Worm (Caenorhabditis elegans) whole organism, L1 larva: Measurements from ENCODE around the gene nhx-9.

Experiments used
- C04F5.9 ChIP-seq: sonication (generic microtip); optimal IDR thresholded peaks from 2 replicates; lab custom pipeline; 2016; ENCODE audit warnings: missing genetic modification characterization, missing compliant biosample characterization
- C34B4.2 ChIP-seq: sonication (generic microtip); optimal IDR thresholded peaks from 2 replicates; lab custom pipeline; 2017; ENCODE audit warnings: mild to moderate bottlenecking, missing genetic modification characterization, missing compliant biosample characterization
- Y116A8C.19 ChIP-seq: sonication (generic microtip); optimal IDR thresholded peaks from 2 replicates; lab custom pipeline; 2016; ENCODE audit warnings: missing compliant biosample characterization, missing genetic modification characterization, borderline replicate concordance
- alr-1 ChIP-seq: fragments of 200-800 bp; sonication (Bioruptor generic); optimal IDR thresholded peaks from 2 replicates; lab custom pipeline; 2018; ENCODE audit warnings: borderline replicate concordance, mild to moderate bottlenecking, missing genetic modification characterization, missing compliant biosample characterization
- aly-2 ChIP-seq: fragments of 150-350 bp; optimal IDR thresholded peaks from 2 replicates; lab custom pipeline; 2014; ENCODE audit warnings: missing biosample characterization, missing genetic modification characterization
- ama-1 ChIP-seq: fragments of 150-350 bp; optimal IDR thresholded peaks from 2 replicates; lab custom pipeline; 2014
- blmp-1 ChIP-seq: fragments of 150-350 bp; optimal IDR thresholded peaks from 2 replicates; lab custom pipeline; 2014; ENCODE audit warnings: missing biosample characterization, missing genetic modification characterization
- ceh-88 ChIP-seq: fragments of 200-800 bp; sonication (Bioruptor generic); IDR thresholded peaks from 2 replicates; pipeline ENCODE4 v1.3.6; 2022; ENCODE audit warnings: missing genetic modification characterization, missing compliant biosample characterization
- dpl-1 ChIP-seq, 3 experiments: fragments of 150-350 bp in 2 of 3; sonication (generic microtip) in 1 of 3; optimal IDR thresholded peaks; 2 replicates each; lab custom pipeline; 2014 to 2017; ENCODE audit warnings: missing biosample characterization in 3 of 3, missing genetic modification characterization in 3 of 3, missing genetic modification reagents in 3 of 3
- dsc-1 ChIP-seq: sonication (generic microtip); optimal IDR thresholded peaks from 2 replicates; lab custom pipeline; 2016; ENCODE audit warnings: mild to moderate bottlenecking, missing genetic modification characterization, missing compliant biosample characterization
- efl-3 ChIP-seq: fragments of 200-800 bp; sonication (Bioruptor generic); optimal IDR thresholded peaks from 2 replicates; lab custom pipeline; 2018; ENCODE audit warnings: mild to moderate bottlenecking, missing genetic modification characterization, missing compliant biosample characterization
- egl-27 ChIP-seq, 2 experiments: fragments of 150-350 bp in 1 of 2; sonication (generic microtip); optimal IDR thresholded peaks; 3 replicates each; lab custom pipeline; 2017 to 2018; ENCODE audit warnings: missing biosample characterization in 2 of 2, missing genetic modification characterization in 2 of 2, missing genetic modification reagents in 2 of 2
- elt-2 ChIP-seq: sonication (generic microtip); optimal IDR thresholded peaks from 2 replicates; lab custom pipeline; 2016; ENCODE audit warnings: missing genetic modification characterization, mild to moderate bottlenecking, inconsistent platforms, missing compliant biosample characterization, missing genetic modification reagents
- elt-3 ChIP-seq, 6 experiments: fragments of 150-350 bp in 1 of 6; sonication (generic microtip); optimal IDR thresholded peaks; 2 replicates each; lab custom pipeline; 2017 to 2018; ENCODE audit warnings: missing biosample characterization in 6 of 6, missing genetic modification characterization in 6 of 6, inconsistent platforms in 1 of 6
- fkh-8 ChIP-seq: sonication (generic microtip); optimal IDR thresholded peaks from 2 replicates; lab custom pipeline; 2016; ENCODE audit warnings: mild to moderate bottlenecking, missing genetic modification characterization, missing compliant biosample characterization
- grh-1 ChIP-seq: fragments of 200-800 bp; sonication (Bioruptor generic); IDR thresholded peaks from 2 replicates; pipeline ENCODE4 v1.3.6; 2022; ENCODE audit warnings: missing genetic modification reagents, missing genetic modification characterization, missing compliant biosample characterization
- hpl-2 ChIP-seq: fragments of 150-350 bp; optimal IDR thresholded peaks from 2 replicates; lab custom pipeline; 2014; ENCODE audit warnings: missing biosample characterization, missing genetic modification reagents, missing genetic modification characterization
- irx-1 ChIP-seq: sonication (generic microtip); optimal IDR thresholded peaks from 2 replicates; lab custom pipeline; 2016; ENCODE audit warnings: missing genetic modification characterization, missing compliant biosample characterization
- jun-1 ChIP-seq: fragments of 150-350 bp; optimal IDR thresholded peaks from 2 replicates; lab custom pipeline; 2014; ENCODE audit warnings: missing biosample characterization, missing genetic modification reagents, missing genetic modification characterization
- lin-13 ChIP-seq: fragments of 150-350 bp; optimal IDR thresholded peaks from 2 replicates; lab custom pipeline; 2014; ENCODE audit warnings: missing biosample characterization, missing genetic modification reagents, missing genetic modification characterization
- lin-15B ChIP-seq: fragments of 150-350 bp; sonication (generic microtip); optimal IDR thresholded peaks from 3 replicates; lab custom pipeline; 2014; ENCODE audit warnings: missing biosample characterization, missing genetic modification characterization
- lin-35 ChIP-seq, 2 experiments: fragments of 150-350 bp; optimal IDR thresholded peaks; 2 replicates each; lab custom pipeline; 2014; ENCODE audit warnings: missing biosample characterization in 2 of 2, missing genetic modification characterization in 2 of 2, missing genetic modification reagents in 2 of 2
- lir-3 ChIP-seq: sonication (generic microtip); optimal IDR thresholded peaks from 2 replicates; lab custom pipeline; 2016; ENCODE audit warnings: mild to moderate bottlenecking, missing genetic modification characterization, moderate library complexity, missing compliant biosample characterization; ENCODE audit not compliant: poor library complexity
- lsy-2 ChIP-seq, 2 experiments: fragments of 150-350 bp; optimal IDR thresholded peaks; 2 replicates each; lab custom pipeline; 2014; ENCODE audit warnings: missing biosample characterization in 2 of 2, missing genetic modification characterization in 2 of 2
- mdl-1 ChIP-seq, 2 experiments: fragments of 150-350 bp; optimal IDR thresholded peaks; 2 replicates each; lab custom pipeline; 2014 to 2017; ENCODE audit warnings: missing biosample characterization in 2 of 2, missing genetic modification characterization in 2 of 2, inconsistent platforms in 1 of 2
- mef-2 ChIP-seq: fragments of 150-350 bp; optimal IDR thresholded peaks from 2 replicates; lab custom pipeline; 2014; ENCODE audit warnings: missing biosample characterization, missing genetic modification characterization
- mep-1 ChIP-seq: fragments of 150-350 bp; optimal IDR thresholded peaks from 2 replicates; lab custom pipeline; 2014; ENCODE audit warnings: missing biosample characterization, missing genetic modification characterization
- nhr-11 ChIP-seq: fragments of 150-350 bp; optimal IDR thresholded peaks from 2 replicates; lab custom pipeline; 2014; ENCODE audit warnings: missing biosample characterization, missing genetic modification characterization
- nhr-19 ChIP-seq: fragments of 200-800 bp; sonication (Bioruptor generic); conservative IDR thresholded peaks from 2 replicates; pipeline ENCODE4 v1.3.6; 2022; ENCODE audit warnings: missing genetic modification characterization, missing compliant biosample characterization
- nhr-20 ChIP-seq: sonication (generic microtip); optimal IDR thresholded peaks from 2 replicates; lab custom pipeline; 2016; ENCODE audit warnings: mild to moderate bottlenecking, missing genetic modification characterization, missing compliant biosample characterization
- nhr-71 ChIP-seq: sonication (generic microtip); optimal IDR thresholded peaks from 2 replicates; lab custom pipeline; 2016; ENCODE audit warnings: mild to moderate bottlenecking, missing genetic modification characterization, moderate library complexity, missing compliant biosample characterization
- nhr-76 ChIP-seq: sonication (generic microtip); optimal IDR thresholded peaks from 2 replicates; lab custom pipeline; 2017; ENCODE audit warnings: missing biosample characterization, missing genetic modification characterization
- nhr-77 ChIP-seq: fragments of 150-350 bp; optimal IDR thresholded peaks from 2 replicates; lab custom pipeline; 2014; ENCODE audit warnings: missing biosample characterization, missing genetic modification characterization
- nhr-84 ChIP-seq: sonication (generic microtip); optimal IDR thresholded peaks from 2 replicates; lab custom pipeline; 2017; ENCODE audit warnings: missing biosample characterization, missing genetic modification characterization
- nhr-85 ChIP-seq: sonication (generic microtip); peaks from one replicate; lab custom pipeline; 2016; ENCODE audit warnings: missing genetic modification characterization, inconsistent platforms, missing compliant biosample characterization
- pag-3 ChIP-seq: sonication (generic microtip); optimal IDR thresholded peaks from 2 replicates; lab custom pipeline; 2017; ENCODE audit warnings: missing genetic modification characterization, mild to moderate bottlenecking, missing compliant biosample characterization, antibody characterized with exemption, borderline replicate concordance; ENCODE audit not compliant: insufficient read depth
- pqm-1 ChIP-seq: sonication (generic microtip); optimal IDR thresholded peaks from 3 replicates; lab custom pipeline; 2017; ENCODE audit warnings: missing biosample characterization, missing genetic modification characterization
- skn-1 ChIP-seq: fragments of 150-350 bp; optimal IDR thresholded peaks from 2 replicates; lab custom pipeline; 2014; ENCODE audit warnings: missing biosample characterization, missing genetic modification characterization
- snu-23 ChIP-seq: sonication (generic microtip); optimal IDR thresholded peaks from 2 replicates; lab custom pipeline; 2016; ENCODE audit warnings: missing genetic modification characterization, missing compliant biosample characterization
- swsn-7 ChIP-seq: sonication (generic microtip); optimal IDR thresholded peaks from 2 replicates; lab custom pipeline; 2016; ENCODE audit warnings: missing genetic modification characterization, missing compliant biosample characterization
- tlp-1 ChIP-seq: fragments of 150-350 bp; optimal IDR thresholded peaks from 2 replicates; lab custom pipeline; 2014; ENCODE audit warnings: missing biosample characterization, missing genetic modification characterization
- unc-30 ChIP-seq: sonication (generic microtip); optimal IDR thresholded peaks from 2 replicates; lab custom pipeline; 2017; ENCODE audit warnings: missing biosample characterization, missing genetic modification characterization
- unc-98 ChIP-seq: fragments of 200-800 bp; sonication (Bioruptor generic); IDR thresholded peaks from 2 replicates; pipeline ENCODE4 v1.3.6; 2022; ENCODE audit warnings: missing genetic modification characterization, missing compliant biosample characterization
- vab-15 ChIP-seq: sonication (generic microtip); optimal IDR thresholded peaks from 2 replicates; lab custom pipeline; 2017; ENCODE audit warnings: missing genotype, mild to moderate bottlenecking, missing genetic modification characterization, missing compliant biosample characterization
- zag-1 ChIP-seq: fragments of 150-350 bp; optimal IDR thresholded peaks from 2 replicates; lab custom pipeline; 2014; ENCODE audit warnings: missing biosample characterization, missing genetic modification characterization
- zip-4 ChIP-seq: fragments of 200-800 bp; sonication (Bioruptor generic); optimal IDR thresholded peaks from 2 replicates; lab custom pipeline; 2018; ENCODE audit warnings: mild to moderate bottlenecking, missing genetic modification characterization, moderate library complexity, missing compliant biosample characterization

nhx-9 gene

ce11 chrIV:11930572-11930971 lies at the start of gene nhx-9:
TSS of gene nhx-9 (plus strand) at chrIV:11930872.
- TF ChIP-seq lin-13 (no peak), mdl-1 (tag; optimal IDR thresholded peaks at IDR 0.05; lab: Kevin White, UChicago) (no peak), elt-2 (tag; lab: Kevin White, UChicago) (no peak), vab-15 (tag; lab: Kevin White, UChicago) (no peak), Y116A8C.19 (tag; lab: Kevin White, UChicago) (no peak), unc-30 (tag; lab: Kevin White, UChicago) (no peak), lsy-2 (tag; optimal IDR thresholded peaks at IDR 0.05; lab: Kevin White, UChicago) (no peak), hpl-2 (no peak), pqm-1 (tag; lab: Kevin White, UChicago) (no peak), zip-4 (GFP tag; lab: Kevin White, UChicago) (no peak), alr-1 (tag; lab: Kevin White, UChicago) (no peak), dpl-1 (GFP tag; optimal IDR thresholded peaks at IDR 0.05; lab: Kevin White, UChicago) (no peak), aly-2 (tag; lab: Kevin White, UChicago) (no peak), skn-1 (no peak), lin-15B (tag; lab: Kevin White, UChicago) (no peak), swsn-7 (no peak)

DNA sequence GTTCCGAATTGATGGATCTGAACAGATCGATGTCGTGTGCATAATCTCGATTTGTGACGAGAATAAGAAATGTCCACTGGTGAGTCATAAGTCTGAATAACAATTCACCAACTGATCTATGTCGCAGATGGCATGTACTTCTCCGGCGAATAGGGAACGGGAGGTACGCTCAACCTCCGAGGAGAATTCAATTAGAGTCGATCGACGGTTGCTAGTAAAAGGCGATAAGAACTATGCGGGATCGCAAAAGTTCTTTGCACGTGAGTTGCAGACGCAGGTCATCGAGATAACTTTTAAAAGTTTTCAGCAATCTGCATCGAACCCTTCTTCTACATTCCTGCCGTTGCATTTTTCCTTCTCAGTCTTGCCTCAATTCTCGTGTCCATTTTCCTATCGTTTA lies 48.1 kb upstream of the nhx-9 start:
- TF ChIP-seq snu-23 (no peak), nhr-11 (no peak), mef-2 (no peak)
- TF ChIP-seq, all 84 proteins: peak for 0

- TF ChIP-seq dpl-1 (GFP tag; optimal IDR thresholded peaks at IDR 0.05; lab: Kevin White, UChicago) = no peak
- TF ChIP-seq unc-98 (GFP tag; lab: Robert Waterston, UW) = no peak
- no peak for TF ChIP-seq ceh-88 (GFP tag; lab: Robert Waterston, UW)
- TF ChIP-seq nhr-71 (tag; lab: Kevin White, UChicago) = no peak
- TF ChIP-seq nhr-85 = peak; percentile 66
- no peak for TF ChIP-seq nhr-76 (tag; lab: Kevin White, UChicago)
- TF ChIP-seq nhr-84 (tag; lab: Kevin White, UChicago) = no peak
- no peak for TF ChIP-seq C34B4.2
- peak; percentile 97 for TF ChIP-seq blmp-1 (tag; lab: Kevin White, UChicago)
- TF ChIP-seq aly-2 (tag; lab: Kevin White, UChicago) = no peak
- TF ChIP-seq lin-35 (GFP tag; optimal IDR thresholded peaks at IDR 0.05; lab: Kevin White, UChicago) = no peak
- peak; percentile 3 for TF ChIP-seq mep-1 (tag; lab: Kevin White, UChicago)
- TF ChIP-seq elt-3 (tag; optimal IDR thresholded peaks at IDR 0.05; lab: Kevin White, UChicago) = peak in 1 of 6 experiments; percentile 6
These were observed 47.2 kb upstream of the nhx-9 start for ce11 chrIV:11883478-11883877.

ce11 chrIV:11885313-11885712 lies 45.4 kb upstream of the nhx-9 start, which contains the start of gene let-653:
TSS of gene let-653 (plus strand) at chrIV:11885613.
- TF ChIP-seq blmp-1 (tag; lab: Kevin White, UChicago) (peak; percentile 22), lin-15B (tag; lab: Kevin White, UChicago) (no peak)

DNA sequence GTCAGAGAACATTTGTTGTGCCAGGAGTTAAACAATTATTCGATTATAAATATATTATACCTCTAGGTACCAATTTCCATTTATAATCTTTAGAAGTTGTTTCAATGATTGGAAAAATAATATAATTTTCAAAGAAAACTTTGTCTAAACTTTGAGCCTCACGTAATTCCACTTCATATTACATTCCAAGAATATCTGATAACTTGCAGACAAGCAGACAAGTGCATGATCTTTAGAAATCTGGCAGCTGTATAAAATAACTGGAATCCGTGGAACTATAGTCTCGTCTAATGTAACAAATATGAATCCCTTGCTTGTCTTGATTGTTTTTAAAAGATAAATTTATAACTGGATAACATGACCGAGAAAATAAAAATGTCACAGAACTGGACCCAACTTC lies 38.1 kb upstream of the nhx-9 start:
- TF ChIP-seq lir-3 (tag; lab: Kevin White, UChicago) (no peak), irx-1 (no peak), dsc-1 (tag; lab: Kevin White, UChicago) (peak; percentile 51), zag-1 (tag; lab: Kevin White, UChicago) (no peak), nhr-19 (no peak), fkh-8 (peak; percentile 48), nhr-20 (peak; percentile 44), egl-27 (tag; optimal IDR thresholded peaks at IDR 0.05; lab: Kevin White, UChicago) (no peak), ama-1 (lab: Kevin White, UChicago) (no peak), pag-3 (tag; lab: Kevin White, UChicago) (no peak), tlp-1 (tag; lab: Kevin White, UChicago) (no peak), nhr-77 (tag; lab: Kevin White, UChicago) (no peak), jun-1 (tag; lab: Kevin White, UChicago) (no peak), skn-1 (no peak), grh-1 (GFP tag; lab: Robert Waterston, UW) (no peak), nhr-11 (peak; percentile 6), Y116A8C.19 (tag; lab: Kevin White, UChicago) (no peak), zip-4 (GFP tag; lab: Kevin White, UChicago) (no peak), C04F5.9 (no peak), efl-3 (GFP tag; lab: Kevin White, UChicago) (no peak)
